Worm (Caenorhabditis elegans) whole organism, L1 larva: ENCODE data around the gene R08C7.1.

Source experiments
- lin-39 ChIP-seq: fragments of 150-350 bp; optimal IDR thresholded peaks from 2 replicates; lab custom pipeline; 2014; ENCODE audit warnings: missing biosample characterization, missing genetic modification reagents, missing genetic modification characterization
- mdl-1 ChIP-seq, 2 experiments: fragments of 150-350 bp; optimal IDR thresholded peaks; 2 replicates each; lab custom pipeline; 2014 to 2017; ENCODE audit warnings: missing biosample characterization in 2 of 2, missing genetic modification characterization in 2 of 2, inconsistent platforms in 1 of 2

ce11 chrIV:4478612-4479011 lies 26.9 kb downstream of the R08C7.1 start:
- TF ChIP-seq mdl-1 (tag; optimal IDR thresholded peaks at IDR 0.05; lab: Kevin White, UChicago) (no peak), lin-39 (tag; lab: Kevin White, UChicago) (no peak)
